Fruit fly (Drosophila melanogaster) whole organism: ENCODE results near the gene mtDNA-helicase.

Experiments
- CG8478 ChIP-seq: fragments of >200 bp; optimal IDR thresholded peaks from 2 replicates; lab custom pipeline; 2018; ENCODE audit warnings: inconsistent platforms
- Dll ChIP-seq: fragments of >200 bp; optimal IDR thresholded peaks from 2 replicates; lab custom pipeline; 2017
- EcR ChIP-seq, 2 experiments: fragments of >200 bp; optimal IDR thresholded peaks; 2 replicates each; lab custom pipeline; 2017; ENCODE audit warnings: missing biosample characterization in 2 of 2, missing genetic modification characterization in 2 of 2, missing genetic modification reagents in 2 of 2
- pan ChIP-seq: fragments of >200 bp; optimal IDR thresholded peaks from 2 replicates; lab custom pipeline; 2017
- psq ChIP-seq: fragments of >200 bp; optimal IDR thresholded peaks from 2 replicates; lab custom pipeline; 2017
- usp ChIP-seq: fragments of >200 bp; optimal IDR thresholded peaks from 2 replicates; lab custom pipeline; 2017; ENCODE audit warnings: missing biosample characterization, missing genetic modification characterization, mixed read lengths

The mtDNA-helicase gene

dm6 chr2L:9890576-9890975, 2.7 kb downstream of the mtDNA-helicase start, which contains the start of the genes CG34183 and CG4537:
Gene CG34183 (minus strand): TSS chr2L:9890772.
Gene CG4537 (plus strand): TSS chr2L:9890885.
- TF ChIP-seq EcR (GFP tag; optimal IDR thresholded peaks at IDR 0.05; lab: Kevin White, UChicago), result no peak
- no peak for TF ChIP-seq psq (lab: Kevin White, UChicago)
- TF ChIP-seq usp, result no peak
- no peak for TF ChIP-seq pan
- no peak for TF ChIP-seq CG8478
- no peak for TF ChIP-seq Dll (lab: Kevin White, UChicago)

dm6 chr2L:9887856-9888269, 5.4 kb downstream of the mtDNA-helicase start, which contains the start of gene Fkbp59:
Gene Fkbp59 (plus strand): TSS chr2L:9888005.
- TF ChIP-seq EcR (GFP tag; optimal IDR thresholded peaks at IDR 0.05; lab: Kevin White, UChicago), result no peak

- TF ChIP-seq EcR (GFP tag; optimal IDR thresholded peaks at IDR 0.05; lab: Kevin White, UChicago) (no peak), CG8478 (no peak), usp (no peak), pan (no peak), Dll (lab: Kevin White, UChicago) (no peak), psq (lab: Kevin White, UChicago) (no peak)
These were observed 7.2 kb downstream of the mtDNA-helicase start, which contains the start of gene nAChRalpha6 for dm6 chr2L:9886086-9886485. Gene nAChRalpha6 (minus strand): TSS chr2L:9886250.

dm6 chr2L:9882393-9882971, 10.8 kb downstream of the mtDNA-helicase start:
- TF ChIP-seq pan (no peak), EcR (GFP tag; optimal IDR thresholded peaks at IDR 0.05; lab: Kevin White, UChicago) (no peak), psq (lab: Kevin White, UChicago) (no peak), usp (no peak), CG8478 (no peak), Dll (lab: Kevin White, UChicago) (no peak)

dm6 chr2L:9864337-9864736, 28.9 kb downstream of the mtDNA-helicase start:
- TF ChIP-seq EcR (GFP tag; optimal IDR thresholded peaks at IDR 0.05; lab: Kevin White, UChicago), result no peak
- no peak for TF ChIP-seq CG8478
- TF ChIP-seq usp, result no peak
- TF ChIP-seq Dll (lab: Kevin White, UChicago), result no peak
- no peak for TF ChIP-seq psq (lab: Kevin White, UChicago)
- TF ChIP-seq pan, result no peak

dm6 chr2L:9863479-9863878, 29.8 kb downstream of the mtDNA-helicase start:
- TF ChIP-seq pan, result no peak

dm6 chr2L:9862964-9863363, 30.3 kb downstream of the mtDNA-helicase start:
- TF ChIP-seq psq (lab: Kevin White, UChicago), result no peak
- TF ChIP-seq Dll (lab: Kevin White, UChicago), result no peak
- TF ChIP-seq usp, result no peak

- no peak for TF ChIP-seq EcR (GFP tag; optimal IDR thresholded peaks at IDR 0.05; lab: Kevin White, UChicago)
- no peak for TF ChIP-seq usp
- TF ChIP-seq Dll (lab: Kevin White, UChicago), result no peak
- TF ChIP-seq psq (lab: Kevin White, UChicago), result no peak
- TF ChIP-seq CG8478, result no peak
- no peak for TF ChIP-seq pan
These were observed 42.5 kb downstream of the mtDNA-helicase start for dm6 chr2L:9850788-9851187.
